Worm (Caenorhabditis elegans) whole organism, dauer: ENCODE results near the gene F52D2.6.

ENCODE experiments used
- unc-62 ChIP-seq: sonication (generic microtip); optimal IDR thresholded peaks from 2 replicates; lab custom pipeline; 2017; ENCODE audit warnings: missing biosample characterization, missing genetic modification reagents, missing genetic modification characterization

F52D2.6 gene

DNA sequence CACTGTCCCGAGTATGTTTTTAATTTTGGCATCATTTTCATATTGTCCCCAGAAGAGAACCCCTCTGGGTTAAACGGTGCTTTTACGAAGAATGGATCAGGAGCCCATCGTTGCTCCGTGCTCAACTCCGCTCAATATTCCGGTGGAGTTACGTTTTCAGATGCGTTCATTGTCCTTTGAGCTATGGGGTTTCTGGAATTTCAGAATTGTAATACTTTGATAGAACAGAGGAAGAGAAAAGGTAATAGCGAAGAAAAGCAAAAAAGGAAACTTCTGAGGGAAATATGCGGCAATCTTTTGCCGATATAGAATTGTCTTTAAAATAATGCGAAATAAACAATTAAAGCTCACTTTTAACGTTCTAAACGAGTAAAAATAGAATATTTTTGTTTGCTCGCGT is 22.1 kb downstream of the F52D2.6 start, which contains the start of gene Y40A1A.3:
Gene Y40A1A.3, minus strand, starts transcription at position 101 of the 400 bp plus-strand sequence.
- TF ChIP-seq unc-62 (GFP tag; lab: Kevin White, UChicago): no peak

DNA sequence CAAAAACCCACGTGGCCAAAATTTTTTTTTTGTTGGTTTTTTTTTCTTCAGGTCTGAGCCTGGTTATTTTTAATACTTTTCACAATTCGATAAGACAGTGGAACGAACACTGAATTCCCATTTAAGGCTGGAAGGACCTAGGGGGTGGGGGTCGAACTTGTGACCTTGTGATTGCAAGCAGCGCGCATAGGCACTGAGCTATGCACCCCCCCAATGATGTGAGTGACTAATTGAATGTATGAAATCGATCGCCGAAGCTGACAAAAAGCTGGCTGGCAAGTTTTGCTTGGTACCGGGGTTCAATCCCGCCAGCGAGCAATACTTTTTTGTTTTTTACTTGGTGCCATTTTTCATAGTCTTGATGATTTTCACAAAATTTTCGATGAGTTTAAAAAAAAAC is 23.0 kb downstream of the F52D2.6 start:
- TF ChIP-seq unc-62 (GFP tag; lab: Kevin White, UChicago): no peak

DNA sequence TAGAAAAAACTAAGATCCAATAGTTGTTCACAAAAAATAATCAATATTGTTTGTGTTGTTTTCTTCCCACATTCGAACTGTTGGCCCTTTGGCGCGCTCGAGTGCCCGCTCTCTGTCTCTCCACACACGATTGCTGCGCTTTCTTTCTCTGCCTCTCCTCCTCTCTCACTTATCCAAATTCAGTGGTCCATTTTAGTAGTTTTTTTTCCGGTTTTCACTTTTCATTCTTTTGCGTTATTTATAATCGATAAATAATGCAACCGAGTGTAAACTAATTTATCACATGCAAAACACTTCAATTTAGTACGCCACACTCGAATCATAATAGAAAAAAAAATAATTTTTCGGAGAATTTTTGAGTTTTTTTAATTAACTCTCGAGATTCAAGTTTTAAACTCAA is 24.7 kb downstream of the F52D2.6 start:
- TF ChIP-seq unc-62 (GFP tag; lab: Kevin White, UChicago): no peak

DNA sequence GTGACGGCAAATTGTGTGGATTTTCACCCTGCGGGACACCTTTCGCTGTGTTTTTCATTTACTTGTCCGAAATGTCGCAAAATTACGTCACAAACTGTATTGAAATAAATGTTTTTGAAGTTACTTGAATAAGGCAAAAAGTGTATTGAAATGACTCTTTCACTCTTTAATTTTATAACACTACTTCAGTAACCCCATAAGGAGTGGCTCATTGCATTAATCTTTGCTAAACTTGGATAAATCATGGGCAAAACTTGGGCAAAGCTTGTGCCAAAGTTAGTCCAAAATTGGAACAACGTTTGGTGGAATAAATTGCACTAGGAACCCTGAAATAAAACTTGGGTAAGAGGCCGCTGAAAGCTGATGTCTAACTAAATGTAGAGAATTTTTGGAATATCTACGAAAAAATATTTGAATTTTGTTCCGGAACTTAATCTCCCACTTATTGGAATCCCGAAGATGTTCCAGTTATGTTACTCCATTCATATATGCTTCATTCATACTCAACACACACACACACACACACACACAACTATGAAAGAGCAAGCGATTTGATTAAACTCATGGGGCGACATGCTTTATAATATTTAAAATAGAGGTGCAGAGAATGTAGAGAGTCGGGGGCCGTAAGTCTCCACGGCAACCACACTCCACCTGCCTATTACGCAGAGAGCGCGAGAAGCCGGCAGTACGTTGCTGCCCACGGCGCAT is 36.9 kb downstream of the F52D2.6 start, which contains the start of gene Y102A11A.9:
Gene Y102A11A.9, plus strand, starts transcription at position 661 of the 711 bp plus-strand sequence.
- TF ChIP-seq unc-62 (GFP tag; lab: Kevin White, UChicago): no peak

DNA sequence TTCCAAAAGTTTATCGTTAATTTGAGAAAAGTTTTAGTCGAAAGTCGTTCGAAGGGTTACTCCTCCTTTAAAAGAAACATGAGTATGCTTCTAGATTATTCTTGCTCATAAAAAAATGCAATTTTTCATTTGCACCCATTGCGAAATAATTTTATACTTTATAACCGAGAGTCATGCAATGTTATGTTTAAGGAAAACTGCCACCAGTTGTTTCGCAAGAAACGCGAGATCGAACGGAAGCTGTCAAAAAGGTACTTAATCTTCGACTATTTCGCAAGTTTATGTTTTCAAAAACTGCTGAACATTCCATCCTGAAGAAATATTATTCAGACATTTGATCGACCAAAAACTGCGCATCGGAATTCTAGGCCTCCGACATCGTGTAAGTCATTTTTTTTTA is 38.1 kb downstream of the F52D2.6 start:
- no peak for TF ChIP-seq unc-62 (GFP tag; lab: Kevin White, UChicago)

DNA sequence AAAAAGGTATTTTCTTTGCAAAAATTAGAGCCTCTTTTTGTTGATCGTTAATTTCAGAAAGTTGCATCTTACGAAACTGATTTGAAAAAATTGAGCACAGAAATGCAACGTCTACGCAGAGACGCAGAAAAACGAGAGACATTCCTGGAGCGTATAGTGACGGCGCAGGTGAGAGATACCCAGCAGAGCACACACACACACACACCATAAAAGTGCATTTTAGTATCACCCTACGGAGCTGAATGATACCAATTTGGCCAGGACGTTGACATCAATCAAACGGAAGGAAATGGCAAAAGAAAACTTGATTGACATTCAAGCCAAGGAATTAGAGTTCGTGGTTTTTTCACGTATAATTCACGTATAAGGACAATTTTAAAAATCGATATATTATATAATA is 38.7 kb downstream of the F52D2.6 start:
- TF ChIP-seq unc-62 (GFP tag; lab: Kevin White, UChicago): no peak

DNA sequence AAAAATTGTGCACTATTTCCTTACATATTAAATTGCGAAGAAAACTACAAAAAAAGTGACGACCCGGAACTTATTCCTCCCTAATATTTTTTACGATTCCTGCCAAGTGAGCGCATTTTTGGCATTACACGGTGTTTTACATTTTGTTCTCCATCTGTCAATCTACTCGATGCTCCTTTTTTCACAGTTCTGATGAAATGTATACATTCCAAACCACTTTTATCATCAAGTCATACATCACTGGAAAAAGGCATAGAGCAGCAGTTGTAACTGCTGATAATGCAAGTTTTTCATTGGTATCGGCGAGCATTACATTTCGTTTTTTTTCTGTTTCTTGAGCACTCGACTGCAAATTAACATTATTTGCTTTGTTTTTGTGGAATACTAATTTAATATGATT is 42.4 kb downstream of the F52D2.6 start:
- no peak for TF ChIP-seq unc-62 (GFP tag; lab: Kevin White, UChicago)

DNA sequence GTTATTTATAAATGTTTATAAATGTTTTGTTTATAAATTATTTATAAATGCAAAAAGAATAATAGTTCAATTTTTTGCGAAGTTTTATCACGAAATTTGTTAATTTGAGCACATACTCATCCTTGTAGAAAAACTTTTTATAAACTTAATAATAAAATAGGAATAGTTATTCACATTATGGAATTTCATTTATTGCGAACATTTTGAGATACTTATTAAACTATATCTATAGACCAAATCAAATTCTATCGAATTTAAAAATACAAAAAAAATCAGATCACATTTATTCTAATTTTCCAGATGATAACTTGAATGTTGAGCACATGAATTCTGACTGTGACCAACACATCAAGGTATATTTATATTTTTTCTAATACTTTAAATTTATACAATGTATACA is 43.1 kb downstream of the F52D2.6 start, which contains the start of gene Y102A11A.3:
Gene Y102A11A.3, plus strand, starts transcription at position 301 of the 400 bp plus-strand sequence.
- TF ChIP-seq unc-62 (GFP tag; lab: Kevin White, UChicago): no peak

DNA sequence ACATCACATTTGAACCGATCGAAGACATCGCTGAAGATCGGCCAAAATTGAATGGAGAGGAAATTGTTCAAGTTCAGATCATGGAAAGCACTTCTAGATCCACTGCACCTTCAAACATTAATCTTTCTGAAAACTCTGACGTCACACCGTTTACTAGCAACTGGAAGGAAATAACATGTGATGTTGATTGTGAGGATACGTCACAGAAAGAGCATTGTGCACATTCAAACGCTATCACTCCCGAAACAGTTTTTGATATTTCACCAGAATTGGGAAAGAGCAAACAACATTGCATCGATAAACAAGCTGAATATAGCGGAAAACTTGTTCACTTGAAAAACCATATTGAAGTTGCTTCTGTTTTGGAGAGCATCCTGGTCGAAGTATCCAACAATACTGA is 45.8 kb downstream of the F52D2.6 start:
- no peak for TF ChIP-seq unc-62 (GFP tag; lab: Kevin White, UChicago)
